Worm (Caenorhabditis elegans): ENCODE data around the gene Y49G5A.1.

DNA sequence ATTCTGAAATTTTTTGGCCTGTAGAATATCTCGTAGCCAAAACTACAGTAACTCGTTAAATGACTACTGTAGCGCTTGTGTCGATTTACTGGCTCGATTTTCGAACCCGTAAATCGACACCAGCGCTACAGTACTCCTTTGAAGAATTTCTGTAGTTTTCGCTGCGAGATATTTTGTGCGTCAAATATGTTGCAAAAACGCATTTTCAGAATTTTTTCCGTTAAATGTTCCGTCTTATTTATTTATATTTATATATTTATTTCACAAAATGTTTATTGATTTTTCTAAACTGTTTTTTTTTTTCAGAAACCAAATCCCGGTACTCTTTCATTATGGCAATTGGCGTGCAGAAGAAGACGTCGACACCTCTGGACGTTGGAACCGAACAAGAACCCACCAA lies 13.4 kb downstream of the Y49G5A.1 start, which contains the start of gene natc-2:
- TF ChIP-seq fos-1 (tag; optimal IDR thresholded peaks at IDR 0.05) (no peak), daf-12 (tag; optimal IDR thresholded peaks at IDR 0.05) (no peak), ztf-11 (tag; optimal IDR thresholded peaks at IDR 0.05) (no peak), unc-62 (GFP tag; optimal IDR thresholded peaks at IDR 0.05) (no peak), egl-5 (tag; optimal IDR thresholded peaks at IDR 0.05) (no peak), lsy-12 (tag; optimal IDR thresholded peaks at IDR 0.05) (no peak), nhr-76 (tag; optimal IDR thresholded peaks at IDR 0.05) (no peak), sea-2 (GFP tag; optimal IDR thresholded peaks at IDR 0.05) (no peak), tbx-2 (tag; optimal IDR thresholded peaks at IDR 0.05) (no peak), ztf-4 (tag; optimal IDR thresholded peaks at IDR 0.05) (no peak), nfya-1 (tag; optimal IDR thresholded peaks at IDR 0.05; ENCODE audit: insufficient read depth) (no peak), fkh-10 (GFP tag; optimal IDR thresholded peaks at IDR 0.05) (no peak), lin-15B (tag; optimal IDR thresholded peaks at IDR 0.05) (no peak)

Measured in whole organism, L3 larva.